Fruit fly (Drosophila melanogaster) whole organism, embryonic: Measurements from ENCODE around the gene Ns4.
A peak's percentile ranks its signal among the peaks of the same experiment; 100 is the strongest.

Experiments
- Adf1 ChIP-seq: fragments of 200-800 bp; sonication (Bioruptor generic); IDR thresholded peaks from 2 replicates; pipeline ENCODE4 v1.3.6; 2022; ENCODE audit warnings: missing biosample characterization, missing genetic modification characterization
- Atf3 ChIP-seq: fragments of 200-800 bp; sonication (Bioruptor generic); optimal IDR thresholded peaks from 3 replicates; lab custom pipeline; 2016; ENCODE audit warnings: missing biosample characterization, missing genetic modification characterization
- Bgb ChIP-seq: fragments of 200-800 bp; sonication (Bioruptor generic); IDR thresholded peaks from 2 replicates; pipeline ENCODE4 v1.3.6; 2022; ENCODE audit warnings: missing biosample characterization, missing genetic modification characterization; ENCODE audit not compliant: partially characterized antibody
- CG10147 ChIP-seq: fragments of 200-800 bp; sonication (Bioruptor generic); optimal IDR thresholded peaks from 2 replicates; lab custom pipeline; 2019; ENCODE audit warnings: missing biosample characterization, mild to moderate bottlenecking, missing genetic modification characterization, moderate library complexity
- CG10543 ChIP-seq: fragments of 200-800 bp; sonication (Bioruptor generic); optimal IDR thresholded peaks from 3 replicates; lab custom pipeline; 2017; ENCODE audit warnings: missing biosample characterization, mild to moderate bottlenecking, missing genetic modification characterization, moderate library complexity
- CG10565 ChIP-seq: fragments of 200-800 bp; sonication (Bioruptor generic); optimal IDR thresholded peaks from 3 replicates; lab custom pipeline; 2016; ENCODE audit warnings: missing biosample characterization, mild to moderate bottlenecking, missing genetic modification characterization
- CG11093 ChIP-seq: fragments of 200-800 bp; sonication (Bioruptor generic); IDR thresholded peaks from 3 replicates; pipeline ENCODE4 v1.3.6; 2022; ENCODE audit warnings: missing biosample characterization, missing genetic modification characterization
- CG12236 ChIP-seq: fragments of 200-800 bp; sonication (Bioruptor generic); optimal IDR thresholded peaks from 2 replicates; lab custom pipeline; 2016; ENCODE audit warnings: missing biosample characterization, missing genetic modification characterization
- CG12659 ChIP-seq: fragments of 200-800 bp; sonication (Bioruptor generic); optimal IDR thresholded peaks from 3 replicates; lab custom pipeline; 2017; ENCODE audit warnings: mild to moderate bottlenecking, missing biosample characterization, missing genetic modification reagents, missing genetic modification characterization
- CG13296 ChIP-seq: fragments of 200-800 bp; sonication (Bioruptor generic); optimal IDR thresholded peaks from 3 replicates; lab custom pipeline; 2018; ENCODE audit warnings: missing biosample characterization, mild to moderate bottlenecking, missing genetic modification characterization
- CG17612 ChIP-seq: fragments of 200-800 bp; sonication (Bioruptor generic); IDR thresholded peaks from 2 replicates; pipeline ENCODE4 v1.3.6; 2022; ENCODE audit warnings: missing biosample characterization, missing genetic modification characterization
- CG2129 ChIP-seq: fragments of 200-800 bp; sonication (Bioruptor generic); IDR thresholded peaks from 2 replicates; pipeline ENCODE4 v1.3.6; 2022; ENCODE audit warnings: missing biosample characterization, missing genetic modification characterization; ENCODE audit not compliant: partially characterized antibody
- CG31365 ChIP-seq: fragments of 200-800 bp; sonication (Bioruptor generic); optimal IDR thresholded peaks from 2 replicates; lab custom pipeline; 2018; ENCODE audit warnings: missing biosample characterization, mild to moderate bottlenecking, missing genetic modification characterization
- CG32772 ChIP-seq: fragments of 200-800 bp; sonication (Bioruptor generic); IDR thresholded peaks from 2 replicates; pipeline ENCODE4 v1.3.6; 2022; ENCODE audit warnings: missing biosample characterization, missing genetic modification characterization
- CG34422 ChIP-seq: fragments of 200-800 bp; sonication (Bioruptor generic); IDR thresholded peaks from 3 replicates; pipeline ENCODE4 v1.3.6; 2022; ENCODE audit warnings: missing biosample characterization, missing genetic modification characterization
- CG4730 ChIP-seq: fragments of 200-800 bp; sonication (Bioruptor generic); IDR thresholded peaks from 2 replicates; pipeline ENCODE4 v1.3.6; 2022; ENCODE audit warnings: missing biosample characterization, missing genetic modification characterization
- CG6765 ChIP-seq: fragments of 200-800 bp; sonication (Bioruptor generic); optimal IDR thresholded peaks from 3 replicates; lab custom pipeline; 2017; ENCODE audit warnings: missing biosample characterization, mild to moderate bottlenecking, missing genetic modification characterization
- CG7271 ChIP-seq: fragments of 200-800 bp; sonication (Bioruptor generic); optimal IDR thresholded peaks from 2 replicates; lab custom pipeline; 2018; ENCODE audit warnings: missing biosample characterization, mild to moderate bottlenecking, missing genetic modification characterization, moderate library complexity
- CG8924 ChIP-seq: fragments of 200-800 bp; optimal IDR thresholded peaks from 3 replicates; lab custom pipeline; 2019; ENCODE audit warnings: missing biosample characterization, mild to moderate bottlenecking, missing genetic modification characterization, moderate library complexity
- CG9727 ChIP-seq: fragments of 200-800 bp; sonication (Bioruptor generic); optimal IDR thresholded peaks from 3 replicates; lab custom pipeline; 2017; ENCODE audit warnings: missing biosample characterization, mild to moderate bottlenecking, missing genetic modification characterization
- CHES-1-like ChIP-seq: fragments of 200-800 bp; sonication (Bioruptor generic); optimal IDR thresholded peaks from 2 replicates; lab custom pipeline; 2016; ENCODE audit warnings: missing biosample characterization, missing genetic modification characterization
- Dfd ChIP-seq, 2 experiments: fragments of >200 bp; optimal IDR thresholded peaks; 2 replicates each; lab custom pipeline; 2017; ENCODE audit warnings: missing biosample characterization in 2 of 2, missing genetic modification characterization in 2 of 2
- Dip3 ChIP-seq: fragments of 200-800 bp; sonication (Bioruptor generic); optimal IDR thresholded peaks from 3 replicates; lab custom pipeline; 2016; ENCODE audit warnings: missing biosample characterization, missing genetic modification characterization
- Drgx ChIP-seq: fragments of 200-800 bp; sonication (Bioruptor generic); IDR thresholded peaks from 2 replicates; pipeline ENCODE4 v1.3.6; 2022; ENCODE audit warnings: missing biosample characterization, missing genetic modification characterization
- Eip74EF ChIP-seq, 2 experiments: fragments of 200-800 bp in 1 of 2; fragments of >200 bp in 1 of 2; sonication (Bioruptor generic) in 1 of 2; optimal IDR thresholded peaks; 2 replicates each; lab custom pipeline; 2017 to 2019; ENCODE audit warnings: missing biosample characterization in 2 of 2, missing genetic modification characterization in 2 of 2, mild to moderate bottlenecking in 1 of 2, moderate library complexity in 1 of 2
- Kr ChIP-seq: fragments of 200-800 bp; sonication (Bioruptor generic); optimal IDR thresholded peaks from 2 replicates; lab custom pipeline; 2017; ENCODE audit warnings: missing biosample characterization, mild to moderate bottlenecking, missing genetic modification characterization
- Opbp ChIP-seq: fragments of 200-800 bp; sonication (Bioruptor generic); IDR thresholded peaks from 3 replicates; pipeline ENCODE4 v1.3.6; 2022; ENCODE audit warnings: missing biosample characterization, missing genetic modification characterization; ENCODE audit not compliant: partially characterized antibody
- Pdp1 ChIP-seq, 2 experiments: fragments of 200-800 bp; sonication (Bioruptor generic); optimal IDR thresholded peaks; 3 replicates each; lab custom pipeline; 2016; ENCODE audit warnings: missing biosample characterization in 2 of 2, missing genetic modification characterization in 2 of 2, mild to moderate bottlenecking in 1 of 2, moderate library complexity in 1 of 2
- ash1 ChIP-seq: fragments of 200-800 bp; sonication (Bioruptor generic); optimal IDR thresholded peaks from 2 replicates; lab custom pipeline; 2018; ENCODE audit warnings: missing biosample characterization, mild to moderate bottlenecking, missing genetic modification characterization
- bbx ChIP-seq: fragments of 200-800 bp; sonication (Bioruptor generic); IDR thresholded peaks from 2 replicates; pipeline ENCODE4 v1.3.6; 2022; ENCODE audit warnings: missing biosample characterization, missing genetic modification characterization; ENCODE audit not compliant: partially characterized antibody
- crc ChIP-seq: fragments of 200-800 bp; sonication (Bioruptor generic); optimal IDR thresholded peaks from 2 replicates; lab custom pipeline; 2016; ENCODE audit warnings: missing biosample characterization, missing genetic modification characterization
- danr ChIP-seq: fragments of 200-800 bp; sonication (Bioruptor generic); IDR thresholded peaks from 2 replicates; pipeline ENCODE4 v1.3.6; 2022; ENCODE audit warnings: missing biosample characterization, missing genetic modification characterization
- gfzf ChIP-seq: fragments of 200-800 bp; sonication (Bioruptor generic); optimal IDR thresholded peaks from 2 replicates; lab custom pipeline; 2016; ENCODE audit warnings: missing biosample characterization, mild to moderate bottlenecking, missing genetic modification characterization, moderate library complexity
- kah ChIP-seq: fragments of 200-800 bp; sonication (Bioruptor generic); optimal IDR thresholded peaks from 2 replicates; lab custom pipeline; 2018; ENCODE audit warnings: missing biosample characterization, mild to moderate bottlenecking, missing genetic modification characterization
- knrl ChIP-seq: fragments of 200-800 bp; sonication (Bioruptor generic); IDR thresholded peaks from 3 replicates; pipeline ENCODE4 v1.3.6; 2022; ENCODE audit warnings: missing biosample characterization, missing genetic modification characterization; ENCODE audit not compliant: partially characterized antibody
- lmd ChIP-seq: fragments of 200-800 bp; sonication (Bioruptor generic); IDR thresholded peaks from 2 replicates; pipeline ENCODE4 v1.3.6; 2022; ENCODE audit warnings: missing biosample characterization, missing genetic modification characterization
- onecut ChIP-seq: fragments of 200-800 bp; sonication (Bioruptor generic); IDR thresholded peaks from 2 replicates; pipeline ENCODE4 v1.3.6; 2022; ENCODE audit warnings: missing biosample characterization, missing genetic modification characterization
- org-1 ChIP-seq: fragments of 200-800 bp; sonication (Bioruptor generic); optimal IDR thresholded peaks from 2 replicates; lab custom pipeline; 2017; ENCODE audit warnings: missing biosample characterization, missing genetic modification characterization
- otp ChIP-seq: fragments of 200-800 bp; sonication (Bioruptor generic); IDR thresholded peaks from 3 replicates; pipeline ENCODE4, ENCODE4 v1.3.6; 2022; ENCODE audit warnings: missing biosample characterization, missing genetic modification characterization
- pb ChIP-seq: fragments of 200-800 bp; sonication (Bioruptor generic); optimal IDR thresholded peaks from 3 replicates; lab custom pipeline; 2016; ENCODE audit warnings: missing biosample characterization, missing genetic modification characterization
- pita ChIP-seq: fragments of 200-800 bp; sonication (Bioruptor generic); optimal IDR thresholded peaks from 2 replicates; lab custom pipeline; 2017; ENCODE audit warnings: missing biosample characterization, mild to moderate bottlenecking, missing genetic modification characterization
- prd ChIP-seq, 3 experiments: fragments of >200 bp in 2 of 3; fragments of 200-800 bp in 1 of 3; sonication (Bioruptor generic) in 1 of 3; optimal IDR thresholded peaks in 2 of 3; IDR thresholded peaks in 1 of 3; 2 replicates in 2 of 3; 3 replicates in 1 of 3; pipeline versions ENCODE4 v1.3.6 to Lab custom; 2017 to 2022; ENCODE audit warnings: missing biosample characterization in 1 of 3, missing genetic modification characterization in 1 of 3
- salm ChIP-seq: fragments of 200-800 bp; sonication (Bioruptor generic); optimal IDR thresholded peaks from 2 replicates; lab custom pipeline; 2018; ENCODE audit warnings: missing biosample characterization, mild to moderate bottlenecking, missing genetic modification characterization
- so ChIP-seq: fragments of 200-800 bp; sonication (Bioruptor generic); IDR thresholded peaks from 3 replicates; pipeline ENCODE4 v1.3.6; 2022; ENCODE audit warnings: missing biosample characterization, missing genetic modification characterization
- stc ChIP-seq: fragments of 200-800 bp; sonication (Bioruptor generic); IDR thresholded peaks from 2 replicates; pipeline ENCODE4 v1.3.6; 2022; ENCODE audit warnings: missing biosample characterization, missing genetic modification characterization
- toy ChIP-seq: fragments of 200-800 bp; sonication (Bioruptor generic); IDR thresholded peaks from 2 replicates; pipeline ENCODE4 v1.3.6; 2022; ENCODE audit warnings: missing biosample characterization, missing genetic modification characterization
- trem ChIP-seq: fragments of 200-800 bp; optimal IDR thresholded peaks from 3 replicates; lab custom pipeline; 2019; ENCODE audit warnings: missing biosample characterization, mild to moderate bottlenecking, missing genetic modification characterization, moderate library complexity
- zfh1 ChIP-seq: fragments of 200-800 bp; sonication (Bioruptor generic); IDR thresholded peaks from 3 replicates; pipeline ENCODE4 v1.3.6; 2022; ENCODE audit warnings: missing biosample characterization, missing genetic modification characterization

Gene Ns4

dm6 chr2L:20758188-20758846 is 6.0 kb downstream of the Ns4 start (continued):
- TF ChIP-seq CG32772 (no peak), knrl (GFP tag; lab: Robert Waterston, UW) (no peak), CG31365 (tag; lab: Kevin White, UChicago) (no peak), pb (GFP tag; lab: Kevin White, UChicago) (peak; percentile 17), crc (GFP tag; lab: Kevin White, UChicago) (no peak), Atf3 (GFP tag; lab: Kevin White, UChicago) (peak; percentile 42), gfzf (GFP tag; lab: Kevin White, UChicago) (peak; percentile 26), CG12659 (GFP tag; lab: Kevin White, UChicago) (peak; percentile 29), CG13296 (peak; percentile 16), kah (GFP tag; lab: Kevin White, UChicago) (peak; percentile 99), otp (GFP tag; lab: Robert Waterston, UW) (no peak), zfh1 (0 out of 3 replicates have a peak, but pooled peaks have one; percentile 9), CHES-1-like (GFP tag; lab: Kevin White, UChicago) (peak; percentile 0), CG10565 (no peak), CG8924 (tag; lab: Kevin White, UChicago) (peak; percentile 62), org-1 (peak; percentile 38), CG34422 (GFP tag; lab: Robert Waterston, UW) (peak; percentile 66; the same call in 1 of the 3 replicates), so (peak; percentile 55; the same call in 1 of the 3 replicates), stc (GFP tag; lab: Robert Waterston, UW) (no peak), trem (no peak), Bgb (GFP tag; lab: Robert Waterston, UW) (peak; percentile 44), CG10147 (GFP tag; lab: Kevin White, UChicago) (no peak), toy (GFP tag; lab: Robert Waterston, UW) (no peak), CG6765 (GFP tag; lab: Kevin White, UChicago) (peak; percentile 16), CG9727 (GFP tag; lab: Kevin White, UChicago) (no peak), Pdp1 (GFP tag; optimal IDR thresholded peaks at IDR 0.05; lab: Kevin White, UChicago) (peak in 1 of 2 experiments; percentile 84), Drgx (GFP tag; lab: Robert Waterston, UW) (peak; percentile 69), bbx (peak; percentile 30; the same call in 1 of the 2 replicates), CG10543 (GFP tag; lab: Kevin White, UChicago) (peak; percentile 0), lmd (GFP tag; lab: Robert Waterston, UW) (0 out of 2 replicates have a peak, but pooled peaks have one; percentile 10)

- TF ChIP-seq Dfd (GFP tag; optimal IDR thresholded peaks at IDR 0.05; lab: Kevin White, UChicago) (no peak), CG2129 (GFP tag; lab: Robert Waterston, UW) (no peak), pita (GFP tag; lab: Kevin White, UChicago) (no peak), Dip3 (GFP tag; lab: Kevin White, UChicago) (peak; percentile 57), Kr (no peak), salm (tag; lab: Kevin White, UChicago) (no peak), ash1 (GFP tag; lab: Kevin White, UChicago) (no peak), CG7271 (tag; lab: Kevin White, UChicago) (no peak), CG4730 (GFP tag; lab: Robert Waterston, UW) (peak; percentile 70), CG12236 (GFP tag; lab: Kevin White, UChicago) (peak; percentile 11), Opbp (GFP tag; lab: Robert Waterston, UW) (no peak), CG11093 (GFP tag; lab: Robert Waterston, UW) (no peak), Eip74EF (GFP tag; optimal IDR thresholded peaks at IDR 0.05; lab: Kevin White, UChicago) (no peak), CG17612 (GFP tag; lab: Robert Waterston, UW) (no peak), danr (GFP tag; lab: Robert Waterston, UW) (peak; percentile 47; the same call in 1 of the 2 replicates), onecut (GFP tag; lab: Robert Waterston, UW) (peak; percentile 52), stc (GFP tag; lab: Robert Waterston, UW) (no peak; the same call in 1 of the 2 replicates), Adf1 (GFP tag; lab: Robert Waterston, UW) (peak; percentile 20; the same call in 1 of the 2 replicates), prd (optimal IDR thresholded peaks at IDR 0.05; lab: Kevin White, UChicago) (no peak), prd (GFP tag; IDR thresholded peaks at IDR 0.05; lab: Robert Waterston, UW) (peak; percentile 81)
Observed at dm6 chr2L:20758847-20759465, 6.7 kb downstream of the Ns4 start.
